Worm (Caenorhabditis elegans): Measurements from ENCODE around the gene F01G4.4.

ce11 chrIV:11131268-11131667, 11.9 kb upstream of the F01G4.4 start, which contains the start of gene ard-1:
- TF ChIP-seq hlh-30 (tag; optimal IDR thresholded peaks at IDR 0.05; ENCODE audit: insufficient read depth) = no peak
- no peak for TF ChIP-seq F26F4.8 (GFP tag; conservative IDR thresholded peaks at IDR 0.05)
- no peak for TF ChIP-seq nhr-11 (tag; optimal IDR thresholded peaks at IDR 0.05)
- TF ChIP-seq nhr-25 (tag; optimal IDR thresholded peaks at IDR 0.05; ENCODE audit: borderline replicate concordance, insufficient read depth) = no peak
- TF ChIP-seq lsy-2 (tag; optimal IDR thresholded peaks at IDR 0.05) = no peak
- TF ChIP-seq lin-13 (GFP tag; optimal IDR thresholded peaks at IDR 0.05) = no peak
- TF ChIP-seq R02D3.7 (tag; optimal IDR thresholded peaks at IDR 0.05) = no peak
- no peak for TF ChIP-seq nhr-77 (tag; optimal IDR thresholded peaks at IDR 0.05)
- TF ChIP-seq unc-62 (GFP tag; optimal IDR thresholded peaks at IDR 0.05 in 1 of 2) = no peak
- no peak for TF ChIP-seq unc-62 (tag; optimal IDR thresholded peaks at IDR 0.05)
- TF ChIP-seq nhr-28 (tag; optimal IDR thresholded peaks at IDR 0.05) = no peak
- TF ChIP-seq skn-1 (tag; optimal IDR thresholded peaks at IDR 0.05) = no peak
- no peak for TF ChIP-seq zfp-3 (GFP tag; conservative IDR thresholded peaks at IDR 0.05)
- TF ChIP-seq spr-1 (tag; optimal IDR thresholded peaks at IDR 0.05) = no peak
- TF ChIP-seq lin-15B (tag; optimal IDR thresholded peaks at IDR 0.05) = no peak
